Worm (Caenorhabditis elegans) whole organism, young adult: ENCODE measurements around the gene ttr-17.
A peak's percentile ranks its signal among the peaks of the same experiment; 100 is the strongest.

Experiments used
- B0035.1 ChIP-seq: sonication (generic microtip); optimal IDR thresholded peaks from 2 replicates; lab custom pipeline; 2016; ENCODE audit warnings: missing genetic modification characterization, mild to moderate bottlenecking, missing compliant biosample characterization, missing genotype, missing genetic modification reagents
- B0261.1 ChIP-seq: sonication (generic microtip); optimal IDR thresholded peaks from 2 replicates; lab custom pipeline; 2016; ENCODE audit warnings: mild to moderate bottlenecking, missing genetic modification characterization, moderate library complexity, missing compliant biosample characterization
- F10E7.11 ChIP-seq: sonication (generic microtip); optimal IDR thresholded peaks from 2 replicates; lab custom pipeline; 2017; ENCODE audit warnings: mild to moderate bottlenecking, missing genetic modification characterization, moderate library complexity, missing compliant biosample characterization
- F49E8.2 ChIP-seq: sonication (generic microtip); optimal IDR thresholded peaks from 3 replicates; lab custom pipeline; 2017; ENCODE audit warnings: missing genetic modification characterization, mild to moderate bottlenecking, missing compliant biosample characterization, antibody characterized with exemption, moderate library complexity; ENCODE audit not compliant: insufficient read depth
- F55B11.4 ChIP-seq: sonication (generic microtip); optimal IDR thresholded peaks from 2 replicates; lab custom pipeline; 2016; ENCODE audit warnings: missing compliant biosample characterization, missing genetic modification characterization, borderline replicate concordance; ENCODE audit not compliant: insufficient read depth
- T07F8.4 ChIP-seq: sonication (generic microtip); optimal IDR thresholded peaks from 2 replicates; lab custom pipeline; 2016; ENCODE audit warnings: mild to moderate bottlenecking, missing genetic modification characterization, moderate library complexity, missing compliant biosample characterization
- T26A5.8 ChIP-seq: sonication (generic microtip); optimal IDR thresholded peaks from 2 replicates; lab custom pipeline; 2016; ENCODE audit warnings: missing genetic modification characterization, missing compliant biosample characterization
- Y53G8AR.9 ChIP-seq: fragments of 200-800 bp; sonication (Bioruptor generic); conservative IDR thresholded peaks from 2 replicates; pipeline ENCODE4 v1.3.6; 2022; ENCODE audit warnings: missing genetic modification reagents, missing genetic modification characterization, missing compliant biosample characterization
- Y79H2A.3 ChIP-seq: fragments of 200-800 bp; sonication (Bioruptor generic); conservative IDR thresholded peaks from 2 replicates; pipeline ENCODE4 v1.3.6; 2022; ENCODE audit warnings: missing genetic modification reagents, missing genetic modification characterization, missing compliant biosample characterization
- akir-1 ChIP-seq: fragments of 200-800 bp; sonication (Bioruptor generic); optimal IDR thresholded peaks from 2 replicates; lab custom pipeline; 2018; ENCODE audit warnings: mild to moderate bottlenecking, missing genetic modification characterization, moderate library complexity, missing compliant biosample characterization
- bed-2 ChIP-seq: fragments of 200-800 bp; sonication (Bioruptor generic); IDR thresholded peaks from 2 replicates; pipeline ENCODE4 v1.3.6; 2022; ENCODE audit warnings: missing genetic modification reagents, missing genetic modification characterization, missing compliant biosample characterization
- cebp-1 ChIP-seq, 2 experiments: fragments of 200-800 bp in 1 of 2; sonication (Bioruptor generic) in 1 of 2; sonication (generic microtip) in 1 of 2; IDR thresholded peaks in 1 of 2; optimal IDR thresholded peaks in 1 of 2; 2 replicates each; pipeline versions ENCODE4 v1.3.6 to Lab custom; 2017 to 2022; ENCODE audit warnings: missing compliant biosample characterization in 2 of 2, missing genetic modification characterization in 2 of 2, mild to moderate bottlenecking in 1 of 2, missing genetic modification reagents in 1 of 2, moderate library complexity in 1 of 2
- cebp-2 ChIP-seq: fragments of 200-800 bp; sonication (Bioruptor generic); IDR thresholded peaks from 2 replicates; pipeline ENCODE4 v1.3.6; 2022; ENCODE audit warnings: missing genetic modification characterization, missing compliant biosample characterization
- ceh-100 ChIP-seq: fragments of 200-800 bp; sonication (Bioruptor generic); IDR thresholded peaks from 2 replicates; pipeline ENCODE4 v1.3.6; 2022; ENCODE audit warnings: missing genetic modification reagents, missing genetic modification characterization, missing compliant biosample characterization
- dpl-1 ChIP-seq: fragments of 150-350 bp; optimal IDR thresholded peaks from 2 replicates; lab custom pipeline; 2014; ENCODE audit warnings: missing biosample characterization, missing genetic modification reagents, missing genetic modification characterization
- egrh-3 ChIP-seq: fragments of 200-800 bp; sonication (Bioruptor generic); IDR thresholded peaks from 2 replicates; pipeline ENCODE4 v1.3.6; 2022; ENCODE audit warnings: missing genetic modification reagents, missing genetic modification characterization, missing compliant biosample characterization
- ekl-4 ChIP-seq: fragments of 200-800 bp; sonication (Bioruptor generic); IDR thresholded peaks from 2 replicates; pipeline ENCODE4 v1.3.6; 2022; ENCODE audit warnings: missing genetic modification reagents, missing genetic modification characterization, missing compliant biosample characterization
- him-1 ChIP-seq: sonication (generic microtip); optimal IDR thresholded peaks from 2 replicates; lab custom pipeline; 2016; ENCODE audit warnings: missing genotype, missing genetic modification reagents, missing genetic modification characterization, missing compliant biosample characterization
- hmg-1.2 ChIP-seq: fragments of 200-800 bp; sonication (Bioruptor generic); IDR thresholded peaks from 2 replicates; pipeline ENCODE4 v1.3.6; 2022; ENCODE audit warnings: missing genetic modification reagents, missing genetic modification characterization, missing compliant biosample characterization
- hmg-20 ChIP-seq: fragments of 200-800 bp; sonication (Bioruptor generic); IDR thresholded peaks from 2 replicates; pipeline ENCODE4 v1.3.6; 2022; ENCODE audit warnings: missing genetic modification reagents, missing genetic modification characterization, missing compliant biosample characterization
- lin-26 ChIP-seq: fragments of 200-800 bp; sonication (Bioruptor generic); IDR thresholded peaks from 2 replicates; pipeline ENCODE4 v1.3.6; 2022; ENCODE audit warnings: missing genetic modification reagents, missing genetic modification characterization, missing compliant biosample characterization
- lin-35 ChIP-seq, 3 experiments: fragments of 150-350 bp in 2 of 3; sonication (generic microtip) in 1 of 3; optimal IDR thresholded peaks; 2 replicates each; lab custom pipeline; 2014 to 2018; ENCODE audit warnings: missing biosample characterization in 3 of 3, missing genetic modification characterization in 3 of 3, missing genetic modification reagents in 3 of 3
- madf-6 ChIP-seq: fragments of 200-800 bp; sonication (Bioruptor generic); IDR thresholded peaks from 2 replicates; pipeline ENCODE4 v1.3.6; 2022; ENCODE audit warnings: missing genetic modification reagents, missing genetic modification characterization, missing compliant biosample characterization
- madf-8 ChIP-seq: fragments of 200-800 bp; sonication (Bioruptor generic); conservative IDR thresholded peaks from 2 replicates; pipeline ENCODE4 v1.3.6; 2022; ENCODE audit warnings: missing genetic modification reagents, missing genetic modification characterization, missing compliant biosample characterization
- mxl-1 ChIP-seq: sonication (generic microtip); optimal IDR thresholded peaks from 2 replicates; lab custom pipeline; 2016; ENCODE audit warnings: missing genetic modification characterization, missing compliant biosample characterization
- nfya-2 ChIP-seq: fragments of 200-800 bp; sonication (Bioruptor generic); IDR thresholded peaks from 2 replicates; pipeline ENCODE4 v1.3.6; 2022; ENCODE audit warnings: missing genetic modification reagents, missing genetic modification characterization, missing compliant biosample characterization
- nfyb-1 ChIP-seq: fragments of 200-800 bp; sonication (Bioruptor generic); IDR thresholded peaks from 2 replicates; pipeline ENCODE4 v1.3.6; 2022; ENCODE audit warnings: missing genetic modification reagents, missing genetic modification characterization, missing compliant biosample characterization
- nhr-120 ChIP-seq: fragments of 200-800 bp; sonication (Bioruptor generic); IDR thresholded peaks from 2 replicates; pipeline ENCODE4 v1.3.6; 2022; ENCODE audit warnings: missing genetic modification characterization, missing compliant biosample characterization
- nhr-179 ChIP-seq: sonication (generic microtip); optimal IDR thresholded peaks from 2 replicates; lab custom pipeline; 2016; ENCODE audit warnings: mild to moderate bottlenecking, missing genetic modification characterization, missing compliant biosample characterization
- nhr-80 ChIP-seq: sonication (generic microtip); optimal IDR thresholded peaks from 2 replicates; lab custom pipeline; 2016; ENCODE audit warnings: missing genetic modification characterization, missing compliant biosample characterization
- sea-2 ChIP-seq: fragments of 200-800 bp; sonication (Bioruptor generic); IDR thresholded peaks from 2 replicates; pipeline ENCODE4 v1.3.6; 2022; ENCODE audit warnings: missing genetic modification characterization, missing compliant biosample characterization
- xnd-1 ChIP-seq: sonication (generic microtip); optimal IDR thresholded peaks from 2 replicates; lab custom pipeline; 2016; ENCODE audit warnings: missing genotype, missing genetic modification reagents, missing genetic modification characterization, missing compliant biosample characterization
- zfh-2 ChIP-seq: fragments of 200-800 bp; sonication (Bioruptor generic); conservative IDR thresholded peaks from 2 replicates; pipeline ENCODE4 v1.3.6; 2022; ENCODE audit warnings: missing genetic modification reagents, missing genetic modification characterization, missing compliant biosample characterization
- zim-3 ChIP-seq: sonication (generic microtip); optimal IDR thresholded peaks from 2 replicates; lab custom pipeline; 2017; ENCODE audit warnings: mild to moderate bottlenecking, missing genetic modification characterization, moderate library complexity, missing compliant biosample characterization
- ztf-25 ChIP-seq: fragments of 200-800 bp; sonication (Bioruptor generic); IDR thresholded peaks from 2 replicates; pipeline ENCODE4 v1.3.6; 2022; ENCODE audit warnings: missing genetic modification reagents, missing genetic modification characterization, missing compliant biosample characterization
- ztf-6 ChIP-seq: fragments of 200-800 bp; sonication (Bioruptor generic); IDR thresholded peaks from 2 replicates; pipeline ENCODE4 v1.3.6; 2022; ENCODE audit warnings: missing genetic modification reagents, missing genetic modification characterization, missing compliant biosample characterization

ttr-17 gene

DNA sequence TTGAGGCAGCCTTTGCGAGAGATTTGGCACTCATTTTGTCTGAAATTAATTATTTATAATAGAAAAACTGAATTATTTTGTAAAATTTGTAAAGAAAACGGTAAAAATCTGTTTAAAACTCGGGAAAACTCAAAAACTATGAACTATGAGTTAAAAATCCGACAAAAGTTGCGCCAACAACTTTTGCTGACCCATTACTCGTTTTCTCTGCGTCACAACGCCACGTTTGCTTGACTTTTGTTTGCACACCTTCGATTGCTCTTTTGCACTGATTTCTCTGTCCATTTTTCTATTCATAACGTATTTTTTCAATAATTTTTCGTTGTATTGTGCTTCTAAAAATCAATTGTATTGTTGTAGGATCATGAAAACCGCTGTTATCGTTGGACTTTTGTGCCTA, 30.6 kb downstream of the ttr-17 start, which contains the start of gene fkb-1 (continued):
- no peak for TF ChIP-seq F10E7.11 (tag; lab: Kevin White, UChicago)
- no peak for TF ChIP-seq zim-3 (tag; lab: Kevin White, UChicago)
- TF ChIP-seq F49E8.2: no peak
- TF ChIP-seq xnd-1: no peak
- no peak for TF ChIP-seq cebp-1 (GFP tag; IDR thresholded peaks at IDR 0.05; lab: Robert Waterston, UW)
- peak; percentile 47 for TF ChIP-seq cebp-1 (tag; optimal IDR thresholded peaks at IDR 0.05; lab: Kevin White, UChicago)
- TF ChIP-seq lin-35 (GFP tag; optimal IDR thresholded peaks at IDR 0.05; lab: Kevin White, UChicago): peak in 1 of 3 experiments; percentile 50
- no peak for TF ChIP-seq madf-6 (GFP tag; lab: Robert Waterston, UW)
- TF ChIP-seq ceh-100: no peak
- TF ChIP-seq hmg-1.2 (GFP tag; lab: Robert Waterston, UW): peak; percentile 46; the same call in 1 of the 2 replicates
- TF ChIP-seq B0261.1 (tag; lab: Kevin White, UChicago): no peak
- TF ChIP-seq T07F8.4 (tag; lab: Kevin White, UChicago): no peak
- TF ChIP-seq Y53G8AR.9 (GFP tag; lab: Robert Waterston, UW): no peak
- TF ChIP-seq B0035.1: no peak
- TF ChIP-seq hmg-20 (GFP tag; lab: Robert Waterston, UW): no peak
- TF ChIP-seq ztf-25 (GFP tag; lab: Robert Waterston, UW): no peak
- TF ChIP-seq nhr-179 (tag; lab: Kevin White, UChicago): no peak
- TF ChIP-seq bed-2 (GFP tag; lab: Robert Waterston, UW): no peak
- TF ChIP-seq nhr-80 (tag; lab: Kevin White, UChicago): peak; percentile 48
- no peak for TF ChIP-seq F55B11.4
- TF ChIP-seq nfya-2 (GFP tag; lab: Robert Waterston, UW): no peak
- no peak for TF ChIP-seq nhr-120 (GFP tag; lab: Robert Waterston, UW)

ce11 chrIV:11032288-11032687, 34.5 kb downstream of the ttr-17 start, which contains the start of gene hrg-6:
Gene hrg-6, plus strand, starts transcription at chrIV:11032588.
- TF ChIP-seq nfyb-1 (no peak), madf-8 (GFP tag; lab: Robert Waterston, UW) (no peak), egrh-3 (no peak), sea-2 (GFP tag; lab: Robert Waterston, UW) (no peak), dpl-1 (no peak), ekl-4 (GFP tag; lab: Robert Waterston, UW) (no peak), lin-26 (no peak), cebp-2 (no peak), T26A5.8 (tag; lab: Kevin White, UChicago) (no peak), zfh-2 (GFP tag; lab: Robert Waterston, UW) (no peak), Y53G8AR.9 (GFP tag; lab: Robert Waterston, UW) (no peak), mxl-1 (tag; lab: Kevin White, UChicago) (no peak), akir-1 (no peak), him-1 (tag; lab: Kevin White, UChicago) (no peak), ztf-6 (no peak), Y79H2A.3 (GFP tag; lab: Robert Waterston, UW) (no peak)
- TF ChIP-seq, all 124 proteins: peak for 0

- TF ChIP-seq B0035.1 (no peak), nhr-80 (tag; lab: Kevin White, UChicago) (peak; percentile 87), B0261.1 (tag; lab: Kevin White, UChicago) (no peak)
These were observed 35.2 kb downstream of the ttr-17 start for ce11 chrIV:11031640-11032039.
